Worm (Caenorhabditis elegans) whole organism, mixed stage, embryonic: ENCODE measurements around the gene K12G11.6.

Source experiments
- elt-1 ChIP-seq: sonication (generic microtip); optimal IDR thresholded peaks from 2 replicates; lab custom pipeline; 2017; ENCODE audit warnings: missing genetic modification characterization, mild to moderate bottlenecking, missing compliant biosample characterization, antibody characterized with exemption, moderate library complexity, borderline replicate concordance; ENCODE audit not compliant: insufficient read depth
- lin-13 ChIP-seq: fragments of 150-350 bp; optimal IDR thresholded peaks from 2 replicates; lab custom pipeline; 2014; ENCODE audit warnings: missing biosample characterization, missing genetic modification characterization
- mep-1 ChIP-seq: fragments of 150-350 bp; optimal IDR thresholded peaks from 2 replicates; lab custom pipeline; 2017; ENCODE audit warnings: missing biosample characterization, missing genetic modification reagents, missing genetic modification characterization, inconsistent platforms
- nhr-12 ChIP-seq: fragments of 150-350 bp; optimal IDR thresholded peaks from 2 replicates; lab custom pipeline; 2014; ENCODE audit warnings: missing biosample characterization, missing genetic modification characterization
- nhr-237 ChIP-seq: fragments of 150-350 bp; optimal IDR thresholded peaks from 2 replicates; lab custom pipeline; 2014; ENCODE audit warnings: missing biosample characterization, missing genetic modification characterization
- nhr-28 ChIP-seq: fragments of 150-350 bp; optimal IDR thresholded peaks from 2 replicates; lab custom pipeline; 2014; ENCODE audit warnings: missing biosample characterization, missing genetic modification characterization
- pha-4 ChIP-seq: fragments of 150-350 bp; optimal IDR thresholded peaks from 2 replicates; lab custom pipeline; 2018; ENCODE audit warnings: missing biosample characterization, missing genetic modification reagents, missing genetic modification characterization
- sem-2 ChIP-seq: fragments of 200-800 bp; sonication (Bioruptor generic); optimal IDR thresholded peaks from 2 replicates; lab custom pipeline; 2018; ENCODE audit warnings: mild to moderate bottlenecking, missing genetic modification characterization, missing compliant biosample characterization
- unc-120 ChIP-seq: sonication (generic microtip); optimal IDR thresholded peaks from 2 replicates; lab custom pipeline; 2017; ENCODE audit warnings: missing genetic modification characterization, missing compliant biosample characterization; ENCODE audit not compliant: poor library complexity, severe bottlenecking
- unc-62 ChIP-seq: fragments of 150-350 bp; optimal IDR thresholded peaks from 2 replicates; lab custom pipeline; 2014; ENCODE audit warnings: missing biosample characterization, missing genetic modification reagents, missing genetic modification characterization
- zip-8 ChIP-seq: fragments of 150-350 bp; optimal IDR thresholded peaks from 2 replicates; lab custom pipeline; 2014; ENCODE audit warnings: missing biosample characterization, missing genetic modification characterization
- ztf-11 ChIP-seq: fragments of 150-350 bp; optimal IDR thresholded peaks from 2 replicates; lab custom pipeline; 2014; ENCODE audit warnings: missing biosample characterization, missing genetic modification characterization

DNA sequence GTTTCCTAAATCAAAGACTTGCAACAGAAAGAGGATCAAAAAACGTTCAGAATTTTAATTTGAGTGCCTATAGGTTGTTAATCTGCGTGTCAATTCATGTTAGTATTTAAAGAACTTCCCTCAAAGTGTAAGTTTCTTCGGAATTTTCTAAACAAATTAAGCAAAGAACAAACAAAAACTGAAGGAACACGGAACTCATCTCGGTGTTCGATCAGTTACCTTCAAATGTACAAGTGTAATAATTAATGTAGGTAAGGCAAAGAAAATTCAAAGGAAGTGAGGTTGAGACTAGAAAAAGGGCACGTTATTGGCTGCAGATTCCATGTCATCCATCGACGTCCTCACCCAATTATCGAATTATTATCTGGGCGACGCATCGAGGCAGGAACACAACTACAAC lies at the start of gene K12G11.6:
- no peak for TF ChIP-seq sem-2 (GFP tag; lab: Kevin White, UChicago)
- TF ChIP-seq unc-62: no peak
- no peak for TF ChIP-seq nhr-12 (tag; lab: Kevin White, UChicago)
- no peak for TF ChIP-seq nhr-28 (tag; lab: Kevin White, UChicago)
- no peak for TF ChIP-seq unc-120
- TF ChIP-seq lin-13 (tag; lab: Kevin White, UChicago): no peak
- no peak for TF ChIP-seq zip-8 (tag; lab: Kevin White, UChicago)
- TF ChIP-seq elt-1: no peak
- TF ChIP-seq nhr-237 (tag; lab: Kevin White, UChicago): no peak
- TF ChIP-seq ztf-11 (tag; lab: Kevin White, UChicago): no peak
- no peak for TF ChIP-seq mep-1 (tag; lab: Kevin White, UChicago)
- no peak for TF ChIP-seq pha-4 (tag; lab: Kevin White, UChicago)
